Fruit fly (Drosophila melanogaster): ENCODE results near the gene NUCB1.

Gene NUCB1

DNA sequence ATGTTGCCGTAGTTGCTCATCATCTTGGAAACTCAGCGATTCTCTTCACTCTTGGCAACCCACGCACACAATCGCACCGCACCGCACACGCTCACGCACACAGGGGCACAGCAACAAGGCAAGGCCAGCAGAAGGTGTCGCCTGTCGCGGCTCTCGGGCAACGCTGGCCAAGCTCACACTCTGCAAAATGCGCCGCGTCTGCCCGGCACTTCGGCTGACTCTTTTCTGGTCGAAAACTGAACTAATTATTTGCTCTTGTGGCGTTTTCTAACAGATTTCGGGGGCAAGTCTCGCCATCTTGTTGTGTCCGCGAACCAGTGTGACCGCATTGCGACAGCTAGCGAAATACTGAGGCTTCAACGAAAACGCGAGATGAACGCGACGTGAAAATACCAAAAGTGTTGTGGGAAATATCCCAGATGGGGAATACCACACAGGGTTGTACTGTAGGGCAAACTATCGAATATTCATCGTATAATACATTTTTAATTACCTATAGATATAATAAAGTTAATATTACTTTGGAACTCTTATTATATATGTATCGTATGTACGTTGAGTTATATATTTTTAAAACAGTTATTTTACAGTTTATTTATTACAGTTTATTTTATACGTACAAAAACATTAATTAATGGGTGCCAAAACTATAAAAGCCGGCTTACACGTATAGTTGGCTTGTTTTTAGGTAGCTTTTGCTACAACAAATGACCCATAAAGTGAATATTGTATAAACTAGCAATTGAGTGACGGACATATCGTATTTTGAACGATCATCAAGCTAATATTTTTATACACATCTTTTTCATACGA lies 44.3 kb upstream of the NUCB1 start, which contains the start of the genes MED19 and CG7430 (continued):
- TF ChIP-seq cas (GFP tag; IDR thresholded peaks at IDR 0.05), result no peak
- TF ChIP-seq CG7745 (tag; optimal IDR thresholded peaks at IDR 0.05), result peak; percentile 1
- TF ChIP-seq trem (tag; optimal IDR thresholded peaks at IDR 0.05), result peak; percentile 36
- TF ChIP-seq CoRest (tag; optimal IDR thresholded peaks at IDR 0.05), result peak; percentile 46
- no peak for TF ChIP-seq sc (optimal IDR thresholded peaks at IDR 0.05)
- TF ChIP-seq sc (GFP tag; optimal IDR thresholded peaks at IDR 0.05), result no peak
- no peak for TF ChIP-seq chif (GFP tag; optimal IDR thresholded peaks at IDR 0.05)
- peak; percentile 17 for TF ChIP-seq CG13894 (tag; optimal IDR thresholded peaks at IDR 0.05)
- no peak for TF ChIP-seq sqz (GFP tag; optimal IDR thresholded peaks at IDR 0.05)
- no peak for TF ChIP-seq D (optimal IDR thresholded peaks at IDR 0.05)
- TF ChIP-seq D (GFP tag; optimal IDR thresholded peaks at IDR 0.05), result no peak
- peak; percentile 87 for TF ChIP-seq gfzf (GFP tag; optimal IDR thresholded peaks at IDR 0.05)

DNA sequence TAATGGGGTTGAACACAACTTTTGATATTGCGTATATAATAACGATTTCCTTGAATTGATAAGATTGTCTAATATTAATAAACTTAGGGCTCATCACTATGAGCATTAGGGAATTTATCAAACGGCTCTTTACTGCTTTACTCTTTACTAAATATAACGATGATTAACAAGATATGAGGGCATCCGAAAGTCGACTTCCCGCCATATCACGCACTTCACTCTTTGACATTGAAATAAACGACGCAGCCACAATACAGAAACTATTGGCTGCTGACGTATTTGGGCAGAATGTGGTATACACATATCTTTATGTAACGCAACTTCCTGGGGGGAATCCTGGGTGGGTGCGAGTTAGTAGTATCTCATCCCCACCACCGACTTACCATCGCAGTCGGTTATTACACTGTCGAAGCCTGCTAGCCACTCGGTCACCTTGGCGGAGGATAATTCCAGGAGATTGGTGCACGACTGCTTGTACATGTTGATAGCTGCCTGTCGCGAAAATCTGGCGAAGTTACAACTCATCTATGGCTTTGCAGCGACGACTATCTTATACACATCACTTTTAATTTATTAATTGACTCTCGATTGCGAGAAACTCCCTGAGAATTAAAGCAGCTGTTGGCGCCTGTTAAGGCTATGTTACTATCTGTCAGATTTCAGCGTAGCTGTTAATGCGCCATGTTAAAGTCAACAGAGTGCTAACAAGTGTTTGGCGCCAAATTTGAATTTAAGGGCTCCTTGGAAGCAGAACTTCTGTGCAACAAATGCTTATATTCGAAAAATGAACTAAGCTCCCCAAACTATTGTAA lies 41.0 kb upstream of the NUCB1 start, which contains the start of gene CG5567:
Gene CG5567, minus strand, starts transcription at position 653 of the 812 bp plus-strand sequence.
- TF ChIP-seq Hr51 (GFP tag; optimal IDR thresholded peaks at IDR 0.05) (peak in 1 of 2 experiments; percentile 10), NfI (GFP tag; optimal IDR thresholded peaks at IDR 0.05) (no peak), Awh (GFP tag; IDR thresholded peaks at IDR 0.05) (no peak), CG12942 (GFP tag; optimal IDR thresholded peaks at IDR 0.05) (no peak), D19B (GFP tag; optimal IDR thresholded peaks at IDR 0.05) (no peak), CG11247 (GFP tag; IDR thresholded peaks at IDR 0.05) (no peak), bcd (GFP tag; optimal IDR thresholded peaks at IDR 0.05) (peak; percentile 2), gcm2 (GFP tag; optimal IDR thresholded peaks at IDR 0.05) (no peak), CG15696 (tag; optimal IDR thresholded peaks at IDR 0.05) (no peak), CG14860 (GFP tag; IDR thresholded peaks at IDR 0.05; ENCODE audit: partially characterized antibody) (no peak), CG18619 (GFP tag; optimal IDR thresholded peaks at IDR 0.05) (no peak), Chrac-16 (GFP tag; optimal IDR thresholded peaks at IDR 0.05) (no peak), CG34376 (GFP tag; optimal IDR thresholded peaks at IDR 0.05) (peak; percentile 47), Ssrp (tag; optimal IDR thresholded peaks at IDR 0.05) (no peak), Oli (tag; optimal IDR thresholded peaks at IDR 0.05) (peak; percentile 2), CG8281 (tag; optimal IDR thresholded peaks at IDR 0.05) (no peak), chm (GFP tag; IDR thresholded peaks at IDR 0.05) (no peak), CG12659 (GFP tag; optimal IDR thresholded peaks at IDR 0.05) (peak; percentile 20), ato (GFP tag; IDR thresholded peaks at IDR 0.05; ENCODE audit: partially characterized antibody) (no peak), ranshi (GFP tag; IDR thresholded peaks at IDR 0.05) (peak; percentile 38; the same call in 1 of the 2 replicates), eyg (GFP tag; optimal IDR thresholded peaks at IDR 0.05) (no peak), CG10959 (GFP tag; IDR thresholded peaks at IDR 0.05) (no peak), Max (GFP tag; optimal IDR thresholded peaks at IDR 0.05) (no peak), HLH3B (GFP tag; IDR thresholded peaks at IDR 0.05) (0 out of 2 replicates have a peak, but pooled peaks have one; percentile 16), CG13123 (GFP tag; optimal IDR thresholded peaks at IDR 0.05) (no peak), ase (GFP tag; IDR thresholded peaks at IDR 0.05) (no peak), pnt (GFP tag; optimal IDR thresholded peaks at IDR 0.05) (no peak), Jarid2 (GFP tag; optimal IDR thresholded peaks at IDR 0.05) (no peak), Pdp1 (GFP tag; optimal IDR thresholded peaks at IDR 0.05) (peak in 1 of 2 experiments; percentile 93), CG5953 (GFP tag; IDR thresholded peaks at IDR 0.05) (no peak), CG17568 (GFP tag; optimal IDR thresholded peaks at IDR 0.05) (no peak), CG7963 (GFP tag; IDR thresholded peaks at IDR 0.05; ENCODE audit: partially characterized antibody) (no peak), gem (tag; optimal IDR thresholded peaks at IDR 0.05) (peak; percentile 23), grau (tag; optimal IDR thresholded peaks at IDR 0.05) (peak; percentile 28)

Measured in whole organism, embryonic.